Fruit fly (Drosophila melanogaster): ENCODE measurements around the gene CG2983.
A peak's percentile ranks its signal among the peaks of the same experiment; 100 is the strongest.

CG2983 gene

DNA sequence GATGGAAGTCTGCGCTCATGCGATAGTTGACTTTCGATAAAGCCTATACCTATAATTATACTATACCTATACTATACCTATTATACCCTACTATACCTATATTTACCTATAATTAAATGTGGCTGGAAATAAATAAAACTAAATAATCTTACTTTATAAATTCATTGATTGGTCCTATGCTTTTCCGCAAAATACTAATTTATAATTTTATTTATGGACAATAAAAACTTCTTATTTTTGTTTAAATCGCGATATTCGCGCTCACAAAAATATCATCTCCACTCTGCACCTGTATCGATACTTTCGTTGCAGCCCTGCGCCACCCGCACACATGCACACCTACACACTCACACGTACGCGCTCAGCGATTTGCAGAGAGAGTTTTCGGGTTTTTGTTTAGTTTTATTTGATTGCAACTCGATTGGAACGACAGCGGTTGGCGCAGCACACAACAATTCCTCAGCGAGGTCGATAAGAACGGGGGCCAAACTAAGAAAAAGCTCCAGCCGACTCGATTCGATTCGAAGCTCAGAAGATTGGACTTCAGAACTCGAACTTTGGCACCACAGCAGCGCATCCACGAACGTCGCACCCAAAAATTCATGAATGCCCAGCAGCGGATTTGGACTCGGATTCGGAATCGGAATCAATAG, 27.2 kb downstream of the CG2983 start, which contains the start of gene CG8814 (continued):
- TF ChIP-seq gem (tag; optimal IDR thresholded peaks at IDR 0.05) (peak; percentile 81), lab (GFP tag; optimal IDR thresholded peaks at IDR 0.05) (peak; percentile 75), CG7357 (GFP tag; IDR thresholded peaks at IDR 0.05) (0 out of 3 replicates have a peak, but pooled peaks have one; percentile 37), Gug (GFP tag; IDR thresholded peaks at IDR 0.05) (peak; percentile 77; the same call in 3 of the 4 replicates), CG12155 (GFP tag; optimal IDR thresholded peaks at IDR 0.05) (peak; percentile 75), CG2129 (GFP tag; IDR thresholded peaks at IDR 0.05; ENCODE audit: partially characterized antibody) (peak; percentile 68), CG32532 (GFP tag; IDR thresholded peaks at IDR 0.05) (peak; percentile 79), ind (GFP tag; optimal IDR thresholded peaks at IDR 0.05) (peak; percentile 71), CG10274 (GFP tag; optimal IDR thresholded peaks at IDR 0.05) (peak; percentile 74), CG14710 (tag; optimal IDR thresholded peaks at IDR 0.05) (peak; percentile 86), ap (GFP tag; IDR thresholded peaks at IDR 0.05) (no peak)

- TF ChIP-seq CG1602 (GFP tag; optimal IDR thresholded peaks at IDR 0.05) (peak; percentile 47), Mes4 (GFP tag; optimal IDR thresholded peaks at IDR 0.05) (peak; percentile 42), yki (optimal IDR thresholded peaks at IDR 0.05) (peak; percentile 7), sr (GFP tag; IDR thresholded peaks at IDR 0.05) (0 out of 3 replicates have a peak, but pooled peaks have one; percentile 45), CG4328 (GFP tag; optimal IDR thresholded peaks at IDR 0.05) (peak; percentile 62), Tbp (GFP tag; optimal IDR thresholded peaks at IDR 0.05) (no peak), Myb (GFP tag; optimal IDR thresholded peaks at IDR 0.05) (peak; percentile 71), CG3407 (GFP tag; optimal IDR thresholded peaks at IDR 0.05) (no peak), CG6175 (GFP tag; IDR thresholded peaks at IDR 0.05) (no peak), Hey (tag; optimal IDR thresholded peaks at IDR 0.05) (peak; percentile 2), Drgx (GFP tag; IDR thresholded peaks at IDR 0.05) (no peak), CG17612 (GFP tag; IDR thresholded peaks at IDR 0.05) (no peak), crp (GFP tag; optimal IDR thresholded peaks at IDR 0.05) (peak; percentile 93 to 98), CG13123 (GFP tag; optimal IDR thresholded peaks at IDR 0.05) (peak; percentile 56), sug (tag; optimal IDR thresholded peaks at IDR 0.05) (peak; percentile 89), CG14965 (GFP tag; optimal IDR thresholded peaks at IDR 0.05; ENCODE audit: borderline replicate concordance) (no peak), insv (GFP tag; optimal IDR thresholded peaks at IDR 0.05) (peak in 1 of 2 experiments; percentile 49), tio (GFP tag; optimal IDR thresholded peaks at IDR 0.05) (no peak), CG12104 (GFP tag; optimal IDR thresholded peaks at IDR 0.05) (peak; percentile 45), CG43689 (GFP tag; IDR thresholded peaks at IDR 0.05) (no peak), nau (GFP tag; optimal IDR thresholded peaks at IDR 0.05) (peak; percentile 4), Dp (GFP tag; optimal IDR thresholded peaks at IDR 0.05) (peak; percentile 73), scrt (GFP tag; optimal IDR thresholded peaks at IDR 0.05) (peak; percentile 57), CG30020 (tag; optimal IDR thresholded peaks at IDR 0.05) (peak; percentile 59), CG11085 (GFP tag; IDR thresholded peaks at IDR 0.05) (peak; percentile 59), CG34376 (GFP tag; optimal IDR thresholded peaks at IDR 0.05) (peak; percentile 91), Pdp1 (GFP tag; optimal IDR thresholded peaks at IDR 0.05) (peak; percentile 64 to 67), YL-1 (GFP tag; optimal IDR thresholded peaks at IDR 0.05) (no peak), Nf-YC (tag; optimal IDR thresholded peaks at IDR 0.05) (peak; percentile 81), trem (tag; optimal IDR thresholded peaks at IDR 0.05) (peak; percentile 79), ems (GFP tag; optimal IDR thresholded peaks at IDR 0.05) (no peak), klu (GFP tag; IDR thresholded peaks at IDR 0.05) (peak; percentile 76), Hr3 (GFP tag; optimal IDR thresholded peaks at IDR 0.05) (peak; percentile 56), Dip2 (GFP tag; IDR thresholded peaks at IDR 0.05) (no peak), CG8924 (tag; optimal IDR thresholded peaks at IDR 0.05) (peak; percentile 59), sima (GFP tag; optimal IDR thresholded peaks at IDR 0.05) (peak; percentile 21), CG7786 (GFP tag; optimal IDR thresholded peaks at IDR 0.05) (peak; percentile 77), CG8281 (tag; optimal IDR thresholded peaks at IDR 0.05) (peak; percentile 31)
Observed at dm6 chr2L:2878188-2878587, 30.8 kb downstream of the CG2983 start, which contains the start of the genes Prx6a and Sbat. Gene Prx6a, minus strand, starts transcription at chr2L:2878232. Gene Sbat, plus strand, starts transcription at chr2L:2878344.

Measured in whole organism, embryonic.